Worm (Caenorhabditis elegans): ENCODE data around the gene fipr-18.

DNA sequence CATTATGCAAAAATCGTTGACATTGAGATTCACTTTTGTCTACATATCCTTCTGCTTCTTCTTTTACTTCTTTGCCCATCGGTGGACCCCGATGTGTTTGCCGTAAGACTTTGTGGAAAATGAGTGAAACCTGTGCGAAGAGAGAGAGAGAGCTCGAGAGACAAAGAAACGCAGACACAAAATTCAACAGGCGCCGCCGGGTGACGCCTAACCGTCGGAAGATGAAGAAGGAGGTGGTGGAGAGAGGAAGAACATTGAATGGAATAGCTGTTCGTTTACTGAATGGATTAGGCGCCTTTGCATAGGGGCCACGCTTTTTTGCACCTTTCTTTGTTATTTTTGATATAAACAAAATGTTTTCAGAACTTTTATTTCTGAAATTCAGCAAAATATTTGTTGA is 47.9 kb downstream of the fipr-18 start:
- no peak for TF ChIP-seq ztf-11 (tag; optimal IDR thresholded peaks at IDR 0.05)
- no peak for TF ChIP-seq crh-2 (tag; optimal IDR thresholded peaks at IDR 0.05)
- no peak for TF ChIP-seq nhr-11 (tag; optimal IDR thresholded peaks at IDR 0.05)
- TF ChIP-seq R02D3.7 (tag; optimal IDR thresholded peaks at IDR 0.05): no peak
- no peak for TF ChIP-seq dmd-4 (tag; optimal IDR thresholded peaks at IDR 0.05)
- TF ChIP-seq lin-11 (tag; optimal IDR thresholded peaks at IDR 0.05): no peak
- no peak for TF ChIP-seq unc-62 (GFP tag; optimal IDR thresholded peaks at IDR 0.05)
- TF ChIP-seq ZK546.5 (tag; optimal IDR thresholded peaks at IDR 0.05): no peak
- no peak for TF ChIP-seq egl-27 (tag; optimal IDR thresholded peaks at IDR 0.05)
- TF ChIP-seq sem-4 (tag; optimal IDR thresholded peaks at IDR 0.05): no peak

Measured in whole organism, L2 larva.